Fruit fly (Drosophila melanogaster) whole organism, embryonic: Measurements from ENCODE around the gene CG4291.

Experiments used
- Awh ChIP-seq: fragments of 200-800 bp; sonication (Bioruptor generic); IDR thresholded peaks from 2 replicates; pipeline ENCODE4, ENCODE4 v1.3.6; 2022; ENCODE audit warnings: missing biosample characterization, missing genetic modification characterization
- CG10543 ChIP-seq: fragments of 200-800 bp; sonication (Bioruptor generic); optimal IDR thresholded peaks from 3 replicates; lab custom pipeline; 2017; ENCODE audit warnings: missing biosample characterization, mild to moderate bottlenecking, missing genetic modification characterization, moderate library complexity
- CG10654 ChIP-seq: fragments of 200-800 bp; sonication (Bioruptor generic); optimal IDR thresholded peaks from 2 replicates; lab custom pipeline; 2016; ENCODE audit warnings: missing biosample characterization, missing genetic modification characterization
- CG12236 ChIP-seq: fragments of 200-800 bp; sonication (Bioruptor generic); optimal IDR thresholded peaks from 2 replicates; lab custom pipeline; 2016; ENCODE audit warnings: missing biosample characterization, missing genetic modification characterization
- CG13296 ChIP-seq: fragments of 200-800 bp; sonication (Bioruptor generic); optimal IDR thresholded peaks from 3 replicates; lab custom pipeline; 2018; ENCODE audit warnings: missing biosample characterization, mild to moderate bottlenecking, missing genetic modification characterization
- CG14014 ChIP-seq: fragments of 200-800 bp; sonication (Bioruptor generic); IDR thresholded peaks from 2 replicates; pipeline ENCODE4 v1.3.6; 2022; ENCODE audit warnings: missing biosample characterization, missing genetic modification characterization
- CG14441 ChIP-seq: fragments of 200-800 bp; sonication (Bioruptor generic); IDR thresholded peaks from 2 replicates; pipeline ENCODE4 v1.3.6; 2022; ENCODE audit warnings: missing biosample characterization, missing genetic modification characterization
- CG15073 ChIP-seq: fragments of 200-800 bp; sonication (Bioruptor generic); optimal IDR thresholded peaks from 2 replicates; lab custom pipeline; 2016; ENCODE audit warnings: missing biosample characterization, missing genetic modification characterization
- CG15269 ChIP-seq: fragments of 200-800 bp; sonication (Bioruptor generic); optimal IDR thresholded peaks from 2 replicates; lab custom pipeline; 2018; ENCODE audit warnings: missing biosample characterization, mild to moderate bottlenecking, missing genetic modification characterization, moderate library complexity
- CG15479 ChIP-seq: fragments of 200-800 bp; sonication (Bioruptor generic); optimal IDR thresholded peaks from 3 replicates; lab custom pipeline; 2019; ENCODE audit warnings: missing biosample characterization, mild to moderate bottlenecking, missing genetic modification characterization, moderate library complexity
- CG17186 ChIP-seq: fragments of 200-800 bp; sonication (Bioruptor generic); optimal IDR thresholded peaks from 3 replicates; lab custom pipeline; 2017; ENCODE audit warnings: missing biosample characterization, missing genetic modification reagents, missing genetic modification characterization
- CG17802 ChIP-seq: fragments of 200-800 bp; sonication (Bioruptor generic); optimal IDR thresholded peaks from 2 replicates; lab custom pipeline; 2018; ENCODE audit warnings: missing biosample characterization, mild to moderate bottlenecking, missing genetic modification characterization, moderate library complexity
- CG18011 ChIP-seq: fragments of 200-800 bp; sonication (Bioruptor generic); optimal IDR thresholded peaks from 2 replicates; lab custom pipeline; 2017; ENCODE audit warnings: missing biosample characterization, missing genetic modification characterization, mild to moderate bottlenecking, moderate library complexity, missing genotype
- CG18262 ChIP-seq: fragments of 200-800 bp; optimal IDR thresholded peaks from 3 replicates; lab custom pipeline; 2019; ENCODE audit warnings: missing biosample characterization, mild to moderate bottlenecking, missing genetic modification characterization, moderate library complexity
- CG18619 ChIP-seq: fragments of 200-800 bp; sonication (Bioruptor generic); optimal IDR thresholded peaks from 3 replicates; lab custom pipeline; 2017; ENCODE audit warnings: missing biosample characterization, mild to moderate bottlenecking, missing genetic modification characterization
- CG2712 ChIP-seq: fragments of 200-800 bp; optimal IDR thresholded peaks from 3 replicates; lab custom pipeline; 2019; ENCODE audit warnings: missing biosample characterization, mild to moderate bottlenecking, missing genetic modification characterization, moderate library complexity
- CG3838 ChIP-seq: fragments of 200-800 bp; sonication (Bioruptor generic); optimal IDR thresholded peaks from 3 replicates; lab custom pipeline; 2016; ENCODE audit warnings: missing biosample characterization, missing genetic modification characterization
- CG3847 ChIP-seq: fragments of 200-800 bp; sonication (Bioruptor generic); IDR thresholded peaks from 2 replicates; pipeline ENCODE4 v1.3.6; 2022; ENCODE audit warnings: missing biosample characterization, missing genetic modification characterization
- CG6813 ChIP-seq: fragments of 200-800 bp; sonication (Bioruptor generic); optimal IDR thresholded peaks from 2 replicates; lab custom pipeline; 2017; ENCODE audit warnings: missing biosample characterization, missing genetic modification characterization, mild to moderate bottlenecking, moderate library complexity, missing genetic modification reagents
- CG7987 ChIP-seq: fragments of 200-800 bp; sonication (Bioruptor generic); optimal IDR thresholded peaks from 2 replicates; lab custom pipeline; 2018; ENCODE audit warnings: missing biosample characterization, mild to moderate bottlenecking, missing genetic modification characterization, moderate library complexity
- CkIIα-i1 ChIP-seq: fragments of 200-800 bp; sonication (Bioruptor generic); IDR thresholded peaks from 2 replicates; pipeline ENCODE4 v1.3.6; 2022; ENCODE audit warnings: missing biosample characterization, missing genetic modification characterization
- Ets65A ChIP-seq: fragments of 200-800 bp; sonication (Bioruptor generic); peaks from one replicate; lab custom pipeline; 2016; ENCODE audit warnings: missing biosample characterization, missing genetic modification characterization
- H2.0 ChIP-seq: fragments of 200-800 bp; sonication (Bioruptor generic); IDR thresholded peaks from 2 replicates; pipeline ENCODE4 v1.3.6; 2022; ENCODE audit warnings: missing biosample characterization, missing genetic modification characterization
- HHEX ChIP-seq: fragments of 200-800 bp; sonication (Bioruptor generic); optimal IDR thresholded peaks from 3 replicates; lab custom pipeline; 2017; ENCODE audit warnings: missing biosample characterization, mild to moderate bottlenecking, missing genetic modification characterization, missing genetic modification reagents
- HLH3B ChIP-seq: fragments of 200-800 bp; sonication (Bioruptor generic); IDR thresholded peaks from 2 replicates; pipeline ENCODE4 v1.3.6; 2022; ENCODE audit warnings: missing biosample characterization, missing genetic modification characterization
- Oaz ChIP-seq: fragments of 200-800 bp; sonication (Bioruptor generic); IDR thresholded peaks from 2 replicates; pipeline ENCODE4 v1.3.6; 2022; ENCODE audit warnings: missing biosample characterization, missing genetic modification characterization
- Spps ChIP-seq: fragments of 200-800 bp; sonication (Bioruptor generic); optimal IDR thresholded peaks from 2 replicates; lab custom pipeline; 2018; ENCODE audit warnings: missing biosample characterization, mild to moderate bottlenecking, missing genetic modification characterization
- Xbp1 ChIP-seq: fragments of 200-800 bp; sonication (Bioruptor generic); optimal IDR thresholded peaks from 3 replicates; lab custom pipeline; 2016; ENCODE audit warnings: missing biosample characterization, mild to moderate bottlenecking, missing genetic modification characterization
- amos ChIP-seq: fragments of 200-800 bp; sonication (Bioruptor generic); IDR thresholded peaks from 2 replicates; pipeline ENCODE4 v1.3.6; 2022; ENCODE audit warnings: missing biosample characterization, missing genetic modification characterization; ENCODE audit not compliant: partially characterized antibody
- ara ChIP-seq: fragments of 200-800 bp; sonication (Bioruptor generic); IDR thresholded peaks from 2 replicates; pipeline ENCODE4 v1.3.6; 2022; ENCODE audit warnings: missing biosample characterization, missing genetic modification characterization
- az2 ChIP-seq: fragments of 200-800 bp; sonication (Bioruptor generic); optimal IDR thresholded peaks from 3 replicates; lab custom pipeline; 2016; ENCODE audit warnings: missing biosample characterization, missing genetic modification characterization
- bcd ChIP-seq: fragments of 200-800 bp; sonication (Bioruptor generic); optimal IDR thresholded peaks from 2 replicates; lab custom pipeline; 2017; ENCODE audit warnings: missing biosample characterization, mild to moderate bottlenecking, missing genetic modification characterization
- crp ChIP-seq, 2 experiments: fragments of 200-800 bp; sonication (Bioruptor generic); optimal IDR thresholded peaks; 2 replicates in 1 of 2; 3 replicates in 1 of 2; lab custom pipeline; 2017; ENCODE audit warnings: missing biosample characterization in 2 of 2, missing genetic modification characterization in 2 of 2, mild to moderate bottlenecking in 1 of 2, moderate library complexity in 1 of 2
- dati ChIP-seq: fragments of 200-800 bp; sonication (Bioruptor generic); IDR thresholded peaks from 2 replicates; pipeline ENCODE4 v1.3.6; 2022; ENCODE audit warnings: missing biosample characterization, missing genetic modification characterization
- dimm ChIP-seq: fragments of 200-800 bp; sonication (Bioruptor generic); IDR thresholded peaks from 2 replicates; pipeline ENCODE4 v1.3.6; 2022; ENCODE audit warnings: missing biosample characterization, missing genetic modification characterization
- disco-r ChIP-seq: fragments of 200-800 bp; sonication (Bioruptor generic); optimal IDR thresholded peaks from 2 replicates; lab custom pipeline; 2016; ENCODE audit warnings: missing biosample characterization, missing genetic modification characterization
- dysf ChIP-seq: fragments of 200-800 bp; sonication (Bioruptor generic); IDR thresholded peaks from 3 replicates; pipeline ENCODE4 v1.3.6; 2022; ENCODE audit warnings: missing biosample characterization, missing genetic modification characterization
- fd102C ChIP-seq: fragments of 200-800 bp; sonication (Bioruptor generic); optimal IDR thresholded peaks from 2 replicates; lab custom pipeline; 2018; ENCODE audit warnings: missing biosample characterization, mild to moderate bottlenecking, missing genetic modification characterization, moderate library complexity
- fd64A ChIP-seq: fragments of 200-800 bp; sonication (Bioruptor generic); optimal IDR thresholded peaks from 3 replicates; lab custom pipeline; 2018; ENCODE audit warnings: missing biosample characterization, mild to moderate bottlenecking, missing genetic modification characterization
- gro ChIP-seq: fragments of 200-800 bp; sonication (Bioruptor generic); optimal IDR thresholded peaks from 2 replicates; lab custom pipeline; 2016; ENCODE audit warnings: missing biosample characterization, missing genetic modification characterization
- hth ChIP-seq: fragments of >200 bp; optimal IDR thresholded peaks from 2 replicates; lab custom pipeline; 2017; ENCODE audit warnings: inconsistent platforms
- jing ChIP-seq: fragments of 200-800 bp; sonication (Bioruptor generic); optimal IDR thresholded peaks from 2 replicates; lab custom pipeline; 2018; ENCODE audit warnings: missing biosample characterization, mild to moderate bottlenecking, missing genetic modification characterization
- lab ChIP-seq: fragments of 200-800 bp; sonication (Bioruptor generic); optimal IDR thresholded peaks from 3 replicates; lab custom pipeline; 2017; ENCODE audit warnings: missing biosample characterization, missing genetic modification characterization, mild to moderate bottlenecking, moderate library complexity, missing genetic modification reagents
- org-1 ChIP-seq: fragments of 200-800 bp; sonication (Bioruptor generic); optimal IDR thresholded peaks from 2 replicates; lab custom pipeline; 2017; ENCODE audit warnings: missing biosample characterization, missing genetic modification characterization
- sna ChIP-seq: fragments of 200-800 bp; sonication (Bioruptor generic); IDR thresholded peaks from 2 replicates; pipeline ENCODE4 v1.3.6; 2022; ENCODE audit warnings: missing biosample characterization, missing genetic modification characterization; ENCODE audit not compliant: partially characterized antibody
- so ChIP-seq: fragments of 200-800 bp; sonication (Bioruptor generic); IDR thresholded peaks from 3 replicates; pipeline ENCODE4 v1.3.6; 2022; ENCODE audit warnings: missing biosample characterization, missing genetic modification characterization
- sqz ChIP-seq: fragments of 200-800 bp; sonication (Bioruptor generic); optimal IDR thresholded peaks from 3 replicates; lab custom pipeline; 2018; ENCODE audit warnings: missing biosample characterization, mild to moderate bottlenecking, missing genetic modification characterization
- tap ChIP-seq: fragments of 200-800 bp; optimal IDR thresholded peaks from 3 replicates; lab custom pipeline; 2019; ENCODE audit warnings: missing biosample characterization, mild to moderate bottlenecking, missing genetic modification characterization, moderate library complexity
- yki ChIP-seq: fragments of >200 bp; optimal IDR thresholded peaks from 3 replicates; lab custom pipeline; 2018
- zen2 ChIP-seq: fragments of 200-800 bp; sonication (Bioruptor generic); IDR thresholded peaks from 3 replicates; pipeline ENCODE4 v1.3.6; 2022; ENCODE audit warnings: missing biosample characterization, missing genetic modification characterization; ENCODE audit not compliant: partially characterized antibody

The CG4291 gene

DNA sequence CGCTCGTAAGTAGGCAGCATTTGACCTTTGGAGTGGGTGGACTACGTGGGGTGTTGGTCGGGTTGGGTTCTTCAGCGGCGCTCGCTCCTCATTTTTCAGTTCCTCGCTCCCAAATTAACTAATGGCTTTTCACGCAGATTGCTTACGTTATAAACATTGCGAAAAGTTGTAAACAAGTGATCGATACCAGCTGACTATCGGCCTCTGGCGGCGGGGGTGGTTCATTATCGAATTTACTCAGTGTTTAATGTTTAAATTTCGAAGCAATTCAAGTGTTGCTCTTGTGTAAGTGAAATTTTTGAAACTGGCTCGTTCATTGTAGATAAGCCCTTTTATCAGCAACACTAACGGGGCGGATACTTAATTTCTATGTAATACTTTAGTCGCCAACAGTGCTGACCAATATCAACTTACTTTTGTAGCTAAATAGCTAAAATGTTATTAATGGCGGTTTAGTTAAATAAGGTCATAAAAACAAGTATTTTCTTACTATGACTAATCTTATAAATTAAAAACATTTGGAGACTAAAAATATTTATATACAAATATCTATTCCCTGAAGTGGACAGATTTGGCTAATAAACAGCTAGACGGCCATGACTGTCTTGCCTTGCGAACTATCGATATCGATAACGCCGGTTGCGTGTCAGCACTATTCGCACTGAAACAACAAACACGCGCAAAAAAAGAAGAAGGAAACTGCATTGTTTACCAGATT is 33.1 kb downstream of the CG4291 start, which contains the start of the genes PGAP2 and Clp (continued):
- TF ChIP-seq HHEX (GFP tag; lab: Kevin White, UChicago) (peak; percentile 6), CG2712 (tag; lab: Kevin White, UChicago) (peak; percentile 85), zen2 (GFP tag; lab: Robert Waterston, UW) (no peak), Xbp1 (peak; percentile 81), CG18011 (GFP tag; lab: Kevin White, UChicago) (peak; percentile 9), CG12236 (GFP tag; lab: Kevin White, UChicago) (no peak), lab (GFP tag; lab: Kevin White, UChicago) (no peak), Awh (GFP tag; lab: Robert Waterston, UW) (no peak), yki (no peak), CG17186 (GFP tag; lab: Kevin White, UChicago) (peak; percentile 48), disco-r (GFP tag; lab: Kevin White, UChicago) (no peak), ara (GFP tag; lab: Robert Waterston, UW) (peak; percentile 64; the same call in 1 of the 2 replicates), dysf (peak; percentile 81), tap (tag; lab: Kevin White, UChicago) (no peak), CG3847 (GFP tag; lab: Robert Waterston, UW) (peak; percentile 79), CG13296 (GFP tag; lab: Kevin White, UChicago) (peak; percentile 38), CG14441 (GFP tag; lab: Robert Waterston, UW) (peak; percentile 76), crp (GFP tag; optimal IDR thresholded peaks at IDR 0.05; lab: Kevin White, UChicago) (peak in 1 of 2 experiments; percentile 51), CG6813 (GFP tag; lab: Kevin White, UChicago) (no peak), Oaz (GFP tag; lab: Robert Waterston, UW) (peak; percentile 77), CG15479 (peak; percentile 26), Ets65A (GFP tag; lab: Kevin White, UChicago) (peak; percentile 95), CG3838 (no peak), gro (GFP tag; lab: Kevin White, UChicago) (peak; percentile 9), CkIIα-i1 (GFP tag; lab: Robert Waterston, UW) (no peak), hth (no peak), sqz (GFP tag; lab: Kevin White, UChicago) (no peak), HLH3B (GFP tag; lab: Robert Waterston, UW) (peak; percentile 58), Spps (peak; percentile 57), CG14014 (GFP tag; lab: Robert Waterston, UW) (no peak; the same call in none of the 2 replicates), az2 (GFP tag; lab: Kevin White, UChicago) (peak; percentile 64), CG10543 (peak; percentile 52), CG15073 (peak; percentile 33), fd102C (peak; percentile 13), CG15269 (tag; lab: Kevin White, UChicago) (peak; percentile 77), jing (GFP tag; lab: Kevin White, UChicago) (no peak), CG7987 (peak; percentile 23), CG17802 (tag; lab: Kevin White, UChicago) (peak; percentile 24), H2.0 (GFP tag; lab: Robert Waterston, UW) (peak; percentile 83), org-1 (GFP tag; lab: Kevin White, UChicago) (peak; percentile 16), amos (GFP tag; lab: Robert Waterston, UW) (peak; percentile 11; the same call in 1 of the 2 replicates), CG18619 (GFP tag; lab: Kevin White, UChicago) (peak; percentile 64), bcd (GFP tag; lab: Kevin White, UChicago) (peak; percentile 73), CG18262 (peak; percentile 79), so (GFP tag; lab: Robert Waterston, UW) (peak; percentile 58; the same call in 1 of the 3 replicates), CG10654 (GFP tag; lab: Kevin White, UChicago) (peak; percentile 62), dati (GFP tag; lab: Robert Waterston, UW) (no peak), fd64A (no peak), dimm (GFP tag; lab: Robert Waterston, UW) (peak; percentile 44; the same call in 1 of the 2 replicates), sna (GFP tag; lab: Robert Waterston, UW) (no peak)
